Worm (Caenorhabditis elegans): ENCODE data around the gene clec-138.
A peak's percentile ranks its signal among the peaks of the same experiment; 100 is the strongest.

clec-138 gene

DNA sequence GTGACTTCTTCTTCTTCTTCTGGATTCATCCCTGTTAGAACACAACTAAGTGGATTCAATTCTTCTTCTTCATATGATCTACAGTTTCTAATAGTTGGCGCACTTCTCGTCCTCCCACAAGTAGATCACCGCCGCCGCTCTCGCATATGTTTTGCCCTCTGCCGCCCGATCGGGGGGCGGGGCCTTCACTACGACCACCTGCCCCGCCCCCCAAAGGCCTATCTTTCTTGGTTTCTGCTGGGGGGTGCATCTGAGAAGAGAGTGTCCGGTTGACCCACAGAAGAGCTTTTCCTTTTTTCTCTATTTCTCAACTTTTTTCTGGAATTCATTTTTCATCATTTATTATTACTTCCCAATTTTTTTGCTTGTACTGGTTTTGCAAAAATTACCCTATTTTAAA lies 48.5 kb downstream of the clec-138 start (continued):
- no peak for TF ChIP-seq F13H6.1 (tag; optimal IDR thresholded peaks at IDR 0.05)
- TF ChIP-seq lim-6 (tag; optimal IDR thresholded peaks at IDR 0.05): no peak
- TF ChIP-seq lin-11 (tag; optimal IDR thresholded peaks at IDR 0.05): no peak
- TF ChIP-seq tbx-2 (tag; optimal IDR thresholded peaks at IDR 0.05): peak; percentile 11
- peak; percentile 23 for TF ChIP-seq nfya-1 (tag; optimal IDR thresholded peaks at IDR 0.05)
- peak; percentile 20 for TF ChIP-seq unc-86 (tag; optimal IDR thresholded peaks at IDR 0.05)
- peak; percentile 2 for TF ChIP-seq C08G9.2 (tag; optimal IDR thresholded peaks at IDR 0.05)
